Fruit fly (Drosophila melanogaster): ENCODE data around the gene NimB5.

DNA sequence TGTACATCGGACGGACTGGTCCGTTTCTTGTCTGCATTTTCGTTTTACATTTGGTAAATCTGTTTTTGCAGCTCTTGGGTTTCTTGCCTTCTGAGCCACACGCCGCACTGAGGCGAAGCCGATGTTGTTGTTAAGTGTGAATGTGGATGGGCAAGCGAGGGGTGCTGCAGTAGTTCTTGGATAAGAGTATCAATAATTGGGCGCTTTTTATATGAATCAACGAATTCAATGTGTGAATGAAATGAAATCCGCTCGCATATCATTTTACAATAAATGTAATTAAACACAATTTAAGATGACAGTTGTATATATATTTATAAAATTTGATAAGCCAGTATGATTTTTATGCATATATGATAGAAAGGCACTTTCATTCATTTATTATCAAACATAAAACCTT, 41.5 kb upstream of the NimB5 start:
- TF ChIP-seq CG5204 (GFP tag; optimal IDR thresholded peaks at IDR 0.05) (no peak), ovo (GFP tag; optimal IDR thresholded peaks at IDR 0.05) (no peak), kay (GFP tag; ENCODE audit: borderline replicate concordance) (no peak), CG7045 (GFP tag; optimal IDR thresholded peaks at IDR 0.05) (no peak), CG33017 (tag; optimal IDR thresholded peaks at IDR 0.05) (no peak)

Data from whole organism, adult.